Worm (Caenorhabditis elegans) whole organism, L3 larva: ENCODE measurements around the gene lron-15.

Experiments
- R02D3.7 ChIP-seq: fragments of 150-350 bp; optimal IDR thresholded peaks from 2 replicates; lab custom pipeline; 2014; ENCODE audit warnings: missing biosample characterization, missing genetic modification characterization
- ama-1 ChIP-seq: fragments of 150-350 bp; optimal IDR thresholded peaks from 2 replicates; lab custom pipeline; 2018
- ceh-28 ChIP-seq: fragments of 150-350 bp; optimal IDR thresholded peaks from 2 replicates; lab custom pipeline; 2014; ENCODE audit warnings: missing biosample characterization, missing genetic modification reagents, missing genetic modification characterization
- egl-27 ChIP-seq: sonication (generic microtip); optimal IDR thresholded peaks from 4 replicates; lab custom pipeline; 2017; ENCODE audit warnings: missing biosample characterization, missing genetic modification reagents, missing genetic modification characterization
- elt-2 ChIP-seq: sonication (generic microtip); optimal IDR thresholded peaks from 2 replicates; lab custom pipeline; 2016; ENCODE audit warnings: missing genetic modification reagents, mild to moderate bottlenecking, missing genetic modification characterization, missing compliant biosample characterization
- lsy-12 ChIP-seq: sonication (generic microtip); optimal IDR thresholded peaks from 2 replicates; lab custom pipeline; 2016; ENCODE audit warnings: mild to moderate bottlenecking, missing genetic modification characterization, missing compliant biosample characterization
- nhr-12 ChIP-seq: fragments of 150-350 bp; optimal IDR thresholded peaks from 2 replicates; lab custom pipeline; 2014; ENCODE audit warnings: missing biosample characterization, missing genetic modification characterization
- nhr-77 ChIP-seq: fragments of 150-350 bp; optimal IDR thresholded peaks from 2 replicates; lab custom pipeline; 2014; ENCODE audit warnings: missing biosample characterization, missing genetic modification characterization
- pha-4 ChIP-seq: fragments of 150-350 bp; optimal IDR thresholded peaks from 2 replicates; lab custom pipeline; 2014; ENCODE audit warnings: missing biosample characterization, missing genetic modification reagents, missing genetic modification characterization
- skn-1 ChIP-seq: fragments of 150-350 bp; optimal IDR thresholded peaks from 2 replicates; lab custom pipeline; 2014; ENCODE audit warnings: missing biosample characterization, missing genetic modification characterization

DNA sequence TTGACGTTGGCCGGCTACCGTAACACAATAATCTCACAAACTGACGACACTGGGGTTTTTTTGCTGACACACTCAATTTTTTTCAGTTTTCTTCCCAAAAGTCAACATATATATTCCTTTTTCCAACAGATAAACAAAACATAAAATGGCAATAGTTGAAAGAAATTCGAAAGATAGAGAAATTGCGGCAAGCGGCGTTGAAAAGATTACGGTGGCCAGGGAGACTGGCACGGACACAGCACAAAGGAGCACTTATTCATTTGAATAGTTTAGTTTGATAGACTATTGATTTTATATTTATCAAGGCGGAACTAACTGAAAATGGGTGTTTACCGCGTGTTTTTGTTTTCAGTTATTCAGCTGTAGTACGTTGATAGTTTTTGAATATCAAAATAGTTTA, 23.4 kb downstream of the lron-15 start, which contains the start of gene toe-2:
- TF ChIP-seq ceh-28 (tag; lab: Kevin White, UChicago) (no peak), nhr-12 (no peak), nhr-77 (no peak), ama-1 (no peak), elt-2 (peak; percentile 55), skn-1 (tag; lab: Kevin White, UChicago) (no peak), pha-4 (no peak), R02D3.7 (no peak), egl-27 (no peak), lsy-12 (tag; lab: Kevin White, UChicago) (no peak)
